Fruit fly (Drosophila melanogaster) whole organism, embryonic: ENCODE measurements around the gene CG14286.

Experiments
- Ada2b ChIP-seq: fragments of 200-800 bp; sonication (Bioruptor generic); IDR thresholded peaks from 2 replicates; pipeline ENCODE4 v1.3.6; 2022; ENCODE audit warnings: missing biosample characterization, missing genetic modification characterization
- Asciz ChIP-seq: fragments of 200-800 bp; sonication (Bioruptor generic); optimal IDR thresholded peaks from 2 replicates; lab custom pipeline; 2017; ENCODE audit warnings: missing biosample characterization, mild to moderate bottlenecking, missing genetic modification characterization, missing genetic modification reagents
- B-H1 ChIP-seq: fragments of 200-800 bp; sonication (Bioruptor generic); IDR thresholded peaks from 3 replicates; pipeline ENCODE4 v1.3.6; 2022; ENCODE audit warnings: missing biosample characterization, missing genetic modification characterization
- Bdp1 ChIP-seq: fragments of 200-800 bp; sonication (Bioruptor generic); optimal IDR thresholded peaks from 3 replicates; lab custom pipeline; 2016; ENCODE audit warnings: missing biosample characterization, missing genetic modification characterization
- C15 ChIP-seq: fragments of 200-800 bp; sonication (Bioruptor generic); IDR thresholded peaks from 3 replicates; pipeline ENCODE4 v1.3.6; 2022; ENCODE audit warnings: missing biosample characterization, missing genetic modification characterization
- CG10565 ChIP-seq: fragments of 200-800 bp; sonication (Bioruptor generic); optimal IDR thresholded peaks from 3 replicates; lab custom pipeline; 2016; ENCODE audit warnings: missing biosample characterization, mild to moderate bottlenecking, missing genetic modification characterization
- CG11085 ChIP-seq: fragments of 200-800 bp; sonication (Bioruptor generic); IDR thresholded peaks from 2 replicates; pipeline ENCODE4 v1.3.6; 2022; ENCODE audit warnings: missing biosample characterization, missing genetic modification characterization
- CG11398 ChIP-seq: fragments of 200-800 bp; sonication (Bioruptor generic); optimal IDR thresholded peaks from 2 replicates; lab custom pipeline; 2016; ENCODE audit warnings: missing biosample characterization, missing genetic modification characterization
- CG11560 ChIP-seq: fragments of 200-800 bp; sonication (Bioruptor generic); IDR thresholded peaks from 3 replicates; pipeline ENCODE4 v1.3.6; 2022; ENCODE audit warnings: missing biosample characterization, missing genetic modification characterization
- CG12744 ChIP-seq: fragments of 200-800 bp; sonication (Bioruptor generic); optimal IDR thresholded peaks from 2 replicates; lab custom pipeline; 2016; ENCODE audit warnings: missing biosample characterization, missing genetic modification characterization
- CG13624 ChIP-seq: fragments of 200-800 bp; sonication (Bioruptor generic); optimal IDR thresholded peaks from 2 replicates; lab custom pipeline; 2016; ENCODE audit warnings: missing biosample characterization, missing genetic modification characterization
- CG13775 ChIP-seq: fragments of 200-800 bp; sonication (Bioruptor generic); optimal IDR thresholded peaks from 3 replicates; lab custom pipeline; 2017; ENCODE audit warnings: missing biosample characterization, mild to moderate bottlenecking, missing genetic modification characterization
- CG14441 ChIP-seq: fragments of 200-800 bp; sonication (Bioruptor generic); IDR thresholded peaks from 2 replicates; pipeline ENCODE4 v1.3.6; 2022; ENCODE audit warnings: missing biosample characterization, missing genetic modification characterization
- CG16863 ChIP-seq: fragments of 200-800 bp; sonication (Bioruptor generic); optimal IDR thresholded peaks from 3 replicates; lab custom pipeline; 2016; ENCODE audit warnings: missing biosample characterization, missing genetic modification characterization
- CG17568 ChIP-seq: fragments of 200-800 bp; sonication (Bioruptor generic); optimal IDR thresholded peaks from 2 replicates; lab custom pipeline; 2018; ENCODE audit warnings: missing biosample characterization, mild to moderate bottlenecking, missing genetic modification characterization, moderate library complexity
- CG17612 ChIP-seq: fragments of 200-800 bp; sonication (Bioruptor generic); IDR thresholded peaks from 2 replicates; pipeline ENCODE4 v1.3.6; 2022; ENCODE audit warnings: missing biosample characterization, missing genetic modification characterization
- CG1792 ChIP-seq: fragments of 200-800 bp; sonication (Bioruptor generic); optimal IDR thresholded peaks from 2 replicates; lab custom pipeline; 2016; ENCODE audit warnings: missing biosample characterization, missing genetic modification characterization
- CG18764 ChIP-seq: fragments of 200-800 bp; sonication (Bioruptor generic); optimal IDR thresholded peaks from 3 replicates; lab custom pipeline; 2016; ENCODE audit warnings: missing biosample characterization, missing genetic modification characterization
- CG2712 ChIP-seq: fragments of 200-800 bp; optimal IDR thresholded peaks from 3 replicates; lab custom pipeline; 2019; ENCODE audit warnings: missing biosample characterization, mild to moderate bottlenecking, missing genetic modification characterization, moderate library complexity
- CG32767 ChIP-seq: fragments of 200-800 bp; sonication (Bioruptor generic); IDR thresholded peaks from 2 replicates; pipeline ENCODE4 v1.3.6; 2022; ENCODE audit warnings: missing biosample characterization, missing genetic modification characterization
- CG3726 ChIP-seq: fragments of 200-800 bp; sonication (Bioruptor generic); IDR thresholded peaks from 3 replicates; pipeline ENCODE4, ENCODE4 v1.3.6; 2022; ENCODE audit warnings: missing biosample characterization, missing genetic modification characterization
- CG4617 ChIP-seq: fragments of 200-800 bp; sonication (Bioruptor generic); optimal IDR thresholded peaks from 3 replicates; lab custom pipeline; 2016; ENCODE audit warnings: missing biosample characterization, missing genetic modification characterization, borderline replicate concordance
- CG6765 ChIP-seq: fragments of 200-800 bp; sonication (Bioruptor generic); optimal IDR thresholded peaks from 3 replicates; lab custom pipeline; 2017; ENCODE audit warnings: missing biosample characterization, mild to moderate bottlenecking, missing genetic modification characterization
- CG7745 ChIP-seq: fragments of 200-800 bp; sonication (Bioruptor generic); optimal IDR thresholded peaks from 2 replicates; lab custom pipeline; 2018; ENCODE audit warnings: missing biosample characterization, mild to moderate bottlenecking, missing genetic modification characterization, moderate library complexity
- CG8765 ChIP-seq: fragments of 200-800 bp; sonication (Bioruptor generic); IDR thresholded peaks from 2 replicates; pipeline ENCODE4 v1.3.6; 2022; ENCODE audit warnings: missing biosample characterization, missing genetic modification characterization
- Dbx ChIP-seq: fragments of 200-800 bp; sonication (Bioruptor generic); IDR thresholded peaks from 3 replicates; pipeline ENCODE4 v1.3.6; 2022; ENCODE audit warnings: missing biosample characterization, missing genetic modification characterization
- Dll ChIP-seq: fragments of 200-800 bp; sonication (Bioruptor generic); IDR thresholded peaks from 4 replicates; pipeline ENCODE4 v1.3.6; 2022; ENCODE audit warnings: missing biosample characterization, missing genetic modification characterization; ENCODE audit not compliant: partially characterized antibody
- E2f1 ChIP-seq: fragments of 200-800 bp; sonication (Bioruptor generic); IDR thresholded peaks from 2 replicates; pipeline ENCODE4 v1.3.6; 2022; ENCODE audit warnings: missing biosample characterization, missing genetic modification characterization
- E2f2 ChIP-seq: fragments of 200-800 bp; sonication (Bioruptor generic); IDR thresholded peaks from 2 replicates; pipeline ENCODE4 v1.3.6; 2022; ENCODE audit warnings: missing biosample characterization, missing genetic modification characterization
- Fer3 ChIP-seq: fragments of 200-800 bp; sonication (Bioruptor generic); optimal IDR thresholded peaks from 2 replicates; lab custom pipeline; 2018; ENCODE audit warnings: missing biosample characterization, mild to moderate bottlenecking, missing genetic modification characterization, moderate library complexity
- Jarid2 ChIP-seq: fragments of 200-800 bp; sonication (Bioruptor generic); optimal IDR thresholded peaks from 3 replicates; lab custom pipeline; 2017; ENCODE audit warnings: mild to moderate bottlenecking, missing biosample characterization, missing genetic modification reagents, missing genetic modification characterization
- MESR4 ChIP-seq: fragments of 200-800 bp; sonication (Bioruptor generic); optimal IDR thresholded peaks from 2 replicates; lab custom pipeline; 2018; ENCODE audit warnings: missing biosample characterization, mild to moderate bottlenecking, missing genetic modification characterization, moderate library complexity
- Max ChIP-seq: fragments of 200-800 bp; sonication (Bioruptor generic); optimal IDR thresholded peaks from 2 replicates; lab custom pipeline; 2016; ENCODE audit warnings: missing biosample characterization, mild to moderate bottlenecking, missing genetic modification characterization
- NC2β ChIP-seq: fragments of 200-800 bp; sonication (Bioruptor generic); optimal IDR thresholded peaks from 2 replicates; lab custom pipeline; 2016; ENCODE audit warnings: missing biosample characterization, missing genetic modification characterization
- NK7.1 ChIP-seq: fragments of 200-800 bp; sonication (Bioruptor generic); optimal IDR thresholded peaks from 3 replicates; lab custom pipeline; 2016; ENCODE audit warnings: missing biosample characterization, missing genetic modification characterization
- Usf ChIP-seq: fragments of 200-800 bp; sonication (Bioruptor generic); optimal IDR thresholded peaks from 2 replicates; lab custom pipeline; 2017; ENCODE audit warnings: missing genotype, missing biosample characterization, missing genetic modification characterization
- Xbp1 ChIP-seq: fragments of 200-800 bp; sonication (Bioruptor generic); optimal IDR thresholded peaks from 3 replicates; lab custom pipeline; 2016; ENCODE audit warnings: missing biosample characterization, mild to moderate bottlenecking, missing genetic modification characterization
- ab ChIP-seq: fragments of 200-800 bp; sonication (Bioruptor generic); optimal IDR thresholded peaks from 2 replicates; lab custom pipeline; 2016; ENCODE audit warnings: missing biosample characterization, missing genetic modification characterization
- al ChIP-seq: fragments of 200-800 bp; sonication (Bioruptor generic); IDR thresholded peaks from 2 replicates; pipeline ENCODE4 v1.3.6; 2022; ENCODE audit warnings: missing biosample characterization, missing genetic modification characterization
- ara ChIP-seq: fragments of 200-800 bp; sonication (Bioruptor generic); IDR thresholded peaks from 2 replicates; pipeline ENCODE4 v1.3.6; 2022; ENCODE audit warnings: missing biosample characterization, missing genetic modification characterization
- bab2 ChIP-seq: fragments of 200-800 bp; sonication (Bioruptor generic); optimal IDR thresholded peaks from 2 replicates; lab custom pipeline; 2016; ENCODE audit warnings: missing biosample characterization, missing genetic modification characterization
- caup ChIP-seq: fragments of 200-800 bp; sonication (Bioruptor generic); optimal IDR thresholded peaks from 3 replicates; lab custom pipeline; 2017; ENCODE audit warnings: missing biosample characterization, mild to moderate bottlenecking, missing genetic modification characterization, moderate library complexity; ENCODE audit not compliant: severe bottlenecking
- dpn ChIP-seq, 2 experiments: fragments of 200-800 bp; sonication (Bioruptor generic); optimal IDR thresholded peaks; 3 replicates each; lab custom pipeline; 2016; ENCODE audit warnings: missing biosample characterization in 2 of 2, missing genetic modification characterization in 2 of 2
- eve ChIP-seq, 2 experiments: fragments of >200 bp; optimal IDR thresholded peaks; 2 replicates each; lab custom pipeline; 2017; ENCODE audit warnings: missing biosample characterization in 2 of 2, missing genetic modification characterization in 2 of 2
- fd102C ChIP-seq: fragments of 200-800 bp; sonication (Bioruptor generic); optimal IDR thresholded peaks from 2 replicates; lab custom pipeline; 2018; ENCODE audit warnings: missing biosample characterization, mild to moderate bottlenecking, missing genetic modification characterization, moderate library complexity
- ftz-f1 ChIP-seq: fragments of 200-800 bp; sonication (Bioruptor generic); optimal IDR thresholded peaks from 2 replicates; lab custom pipeline; 2016; ENCODE audit warnings: missing biosample characterization, missing genetic modification characterization
- grn ChIP-seq: fragments of 200-800 bp; sonication (Bioruptor generic); optimal IDR thresholded peaks from 3 replicates; lab custom pipeline; 2017; ENCODE audit warnings: missing biosample characterization, missing genetic modification characterization
- knrl ChIP-seq: fragments of 200-800 bp; sonication (Bioruptor generic); IDR thresholded peaks from 3 replicates; pipeline ENCODE4 v1.3.6; 2022; ENCODE audit warnings: missing biosample characterization, missing genetic modification characterization; ENCODE audit not compliant: partially characterized antibody
- p53 ChIP-seq: fragments of 200-800 bp; sonication (Bioruptor generic); optimal IDR thresholded peaks from 2 replicates; lab custom pipeline; 2016; ENCODE audit warnings: missing biosample characterization, missing genetic modification characterization
- row ChIP-seq: fragments of 200-800 bp; sonication (Bioruptor generic); IDR thresholded peaks from 3 replicates; pipeline ENCODE4 v1.3.6; 2022; ENCODE audit warnings: missing biosample characterization, missing genetic modification characterization
- sens ChIP-seq: fragments of 200-800 bp; sonication (Bioruptor generic); peaks from one replicate; lab custom pipeline; 2016; ENCODE audit warnings: missing biosample characterization, missing genetic modification characterization
- slou ChIP-seq: fragments of 200-800 bp; sonication (Bioruptor generic); optimal IDR thresholded peaks from 3 replicates; lab custom pipeline; 2016; ENCODE audit warnings: missing biosample characterization, missing genetic modification characterization
- zen ChIP-seq: fragments of 200-800 bp; sonication (Bioruptor generic); optimal IDR thresholded peaks from 3 replicates; lab custom pipeline; 2018; ENCODE audit warnings: missing biosample characterization, mild to moderate bottlenecking, missing genetic modification characterization, moderate library complexity

Gene CG14286

dm6 chr3R:19010923-19011322 lies 13.0 kb upstream of the CG14286 start (continued):
- no peak for TF ChIP-seq CG3726
- no peak for TF ChIP-seq NC2β (GFP tag; lab: Kevin White, UChicago)
- TF ChIP-seq CG6765 (GFP tag; lab: Kevin White, UChicago): no peak
- TF ChIP-seq slou: peak; percentile 13
- TF ChIP-seq row (GFP tag; lab: Robert Waterston, UW): no peak
- TF ChIP-seq CG16863: no peak
- peak; percentile 7 for TF ChIP-seq Max (GFP tag; lab: Kevin White, UChicago)
- peak; percentile 22 for TF ChIP-seq NK7.1 (GFP tag; lab: Kevin White, UChicago)
- TF ChIP-seq E2f2 (GFP tag; lab: Robert Waterston, UW): no peak
- TF ChIP-seq Fer3 (tag; lab: Kevin White, UChicago): peak; percentile 47
- no peak for TF ChIP-seq CG7745 (tag; lab: Kevin White, UChicago)
- TF ChIP-seq Usf: no peak
- no peak for TF ChIP-seq CG11560 (tag; lab: Robert Waterston, UW)
- TF ChIP-seq CG14441 (GFP tag; lab: Robert Waterston, UW): no peak
- TF ChIP-seq Ada2b: no peak
- no peak for TF ChIP-seq MESR4 (GFP tag; lab: Kevin White, UChicago)
- TF ChIP-seq CG10565 (GFP tag; lab: Kevin White, UChicago): no peak
- TF ChIP-seq CG11085 (GFP tag; lab: Robert Waterston, UW): no peak
- peak; percentile 43 for TF ChIP-seq zen (tag; lab: Kevin White, UChicago)
- no peak for TF ChIP-seq CG4617 (GFP tag; lab: Kevin White, UChicago)
- no peak for TF ChIP-seq p53 (GFP tag; lab: Kevin White, UChicago)
- TF ChIP-seq Jarid2 (GFP tag; lab: Kevin White, UChicago): peak; percentile 4
- peak; percentile 33 for TF ChIP-seq CG18764
- no peak for TF ChIP-seq ftz-f1 (GFP tag; lab: Kevin White, UChicago)
- no peak for TF ChIP-seq CG1792 (GFP tag; lab: Kevin White, UChicago)
- 0 out of 2 replicates have a peak, but pooled peaks have one; percentile 38 for TF ChIP-seq ara (GFP tag; lab: Robert Waterston, UW)
- no peak for TF ChIP-seq al (GFP tag; lab: Robert Waterston, UW)
- TF ChIP-seq Dll (GFP tag; lab: Robert Waterston, UW): no peak
- no peak for TF ChIP-seq dpn (GFP tag; optimal IDR thresholded peaks at IDR 0.05; lab: Kevin White, UChicago)
- peak; percentile 6 for TF ChIP-seq CG17568 (GFP tag; lab: Kevin White, UChicago)
- TF ChIP-seq C15 (GFP tag; lab: Robert Waterston, UW): no peak
- no peak for TF ChIP-seq CG32767 (GFP tag; lab: Robert Waterston, UW)
- TF ChIP-seq sens (GFP tag; lab: Kevin White, UChicago): peak; percentile 74
- peak; percentile 47 for TF ChIP-seq fd102C (GFP tag; lab: Kevin White, UChicago)
- TF ChIP-seq CG2712 (tag; lab: Kevin White, UChicago): peak; percentile 17
- peak; percentile 45 for TF ChIP-seq caup
- no peak for TF ChIP-seq CG8765
- TF ChIP-seq Bdp1 (GFP tag; lab: Kevin White, UChicago): no peak
- TF ChIP-seq CG12744 (GFP tag; lab: Kevin White, UChicago): no peak
- TF ChIP-seq grn: peak; percentile 1
- no peak for TF ChIP-seq CG17612 (GFP tag; lab: Robert Waterston, UW)
- TF ChIP-seq knrl (GFP tag; lab: Robert Waterston, UW): no peak
- no peak for TF ChIP-seq Dbx (GFP tag; lab: Robert Waterston, UW)
- peak; percentile 39 for TF ChIP-seq Asciz
- no peak for TF ChIP-seq Xbp1 (GFP tag; lab: Kevin White, UChicago)
- TF ChIP-seq ab (GFP tag; lab: Kevin White, UChicago): no peak
- TF ChIP-seq B-H1 (GFP tag; lab: Robert Waterston, UW): no peak
- TF ChIP-seq CG13624 (GFP tag; lab: Kevin White, UChicago): no peak
- no peak for TF ChIP-seq CG13775 (GFP tag; lab: Kevin White, UChicago)
- no peak for TF ChIP-seq eve (GFP tag; optimal IDR thresholded peaks at IDR 0.05; lab: Kevin White, UChicago)
- peak; percentile 62 for TF ChIP-seq bab2 (GFP tag; lab: Kevin White, UChicago)
- no peak for TF ChIP-seq CG11398
- no peak for TF ChIP-seq E2f1 (GFP tag; lab: Robert Waterston, UW)
